Fruit fly (Drosophila melanogaster): ENCODE data around the gene CG4199.

Gene CG4199

DNA sequence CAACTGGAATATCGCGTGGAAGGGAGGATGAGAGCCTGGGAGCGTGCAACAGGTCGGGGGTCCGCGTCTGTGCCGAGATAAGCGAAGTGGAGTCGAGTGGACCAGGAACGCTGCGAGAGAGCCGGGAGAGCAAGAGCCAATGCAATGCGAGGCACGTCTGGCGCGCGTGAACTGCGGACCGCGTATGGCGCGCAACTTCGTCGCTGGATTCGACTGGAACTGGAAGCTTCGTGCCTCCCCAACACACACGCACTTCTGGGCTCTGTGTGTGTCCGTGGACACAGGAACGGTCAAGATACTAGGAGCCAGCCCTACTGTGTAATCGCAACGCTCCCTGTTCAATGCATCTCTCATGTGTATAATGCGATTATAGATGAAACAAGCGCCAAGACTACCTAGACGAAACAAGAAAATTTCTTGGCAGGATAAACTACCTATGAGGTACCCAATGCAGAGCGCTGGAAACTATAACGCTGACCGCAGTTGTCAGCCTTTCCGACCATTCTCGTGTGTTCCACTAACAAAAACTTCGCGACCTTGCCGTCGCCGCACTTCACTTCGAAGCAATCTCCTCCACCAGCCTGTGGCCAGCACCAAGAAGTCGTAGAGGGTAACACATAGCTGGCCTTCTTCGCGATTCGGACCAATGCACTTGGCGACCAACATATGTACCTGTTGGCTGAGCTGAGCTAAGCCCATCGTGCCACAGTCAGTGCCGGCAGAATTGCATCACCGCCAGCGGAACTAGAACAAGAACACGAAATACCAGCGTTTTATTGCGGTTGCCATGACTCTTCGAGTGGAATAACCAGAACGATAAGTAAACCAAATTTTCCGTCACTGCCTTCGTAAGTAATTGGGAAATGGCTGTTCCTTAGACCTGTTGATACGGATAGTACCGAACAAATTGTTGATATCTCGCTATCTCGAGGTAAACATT is 1.1 kb downstream of the CG4199 start, which contains the start of gene Rtca (continued):
- TF ChIP-seq oc (tag; optimal IDR thresholded peaks at IDR 0.05) (no peak), lmd (GFP tag; IDR thresholded peaks at IDR 0.05) (peak; percentile 75), schlank (tag; optimal IDR thresholded peaks at IDR 0.05) (peak; percentile 43), CG3838 (GFP tag; optimal IDR thresholded peaks at IDR 0.05) (no peak), sim (GFP tag; IDR thresholded peaks at IDR 0.05) (no peak), cwo (GFP tag; optimal IDR thresholded peaks at IDR 0.05) (peak; percentile 73), toy (GFP tag; IDR thresholded peaks at IDR 0.05) (no peak), ranshi (GFP tag; IDR thresholded peaks at IDR 0.05) (peak; percentile 60), ab (GFP tag; optimal IDR thresholded peaks at IDR 0.05) (no peak), hth (optimal IDR thresholded peaks at IDR 0.05) (no peak), bigmax (GFP tag; optimal IDR thresholded peaks at IDR 0.05) (no peak), CG12744 (GFP tag; optimal IDR thresholded peaks at IDR 0.05) (peak; percentile 37), CoRest (tag; optimal IDR thresholded peaks at IDR 0.05) (peak; percentile 70), CG2120 (GFP tag; optimal IDR thresholded peaks at IDR 0.05) (peak; percentile 85), CG43689 (GFP tag; IDR thresholded peaks at IDR 0.05) (peak; percentile 51; the same call in 1 of the 2 replicates), CG6791 (GFP tag; IDR thresholded peaks at IDR 0.05; ENCODE audit: partially characterized antibody) (no peak), otp (GFP tag; IDR thresholded peaks at IDR 0.05) (peak; percentile 51; the same call in 1 of the 3 replicates), sens (GFP tag) (peak; percentile 84), prd (optimal IDR thresholded peaks at IDR 0.05) (no peak), prd (GFP tag; IDR thresholded peaks at IDR 0.05) (peak; percentile 74), Usf (GFP tag; optimal IDR thresholded peaks at IDR 0.05) (peak; percentile 18), Deaf1 (tag; optimal IDR thresholded peaks at IDR 0.05) (peak; percentile 92), cas (GFP tag; IDR thresholded peaks at IDR 0.05) (no peak), CG12942 (GFP tag; optimal IDR thresholded peaks at IDR 0.05) (peak; percentile 32), ham (GFP tag; IDR thresholded peaks at IDR 0.05) (no peak), ssp (GFP tag; IDR thresholded peaks at IDR 0.05) (0 out of 2 replicates have a peak, but pooled peaks have one; percentile 37), CG11085 (GFP tag; IDR thresholded peaks at IDR 0.05) (no peak), CG18619 (GFP tag; optimal IDR thresholded peaks at IDR 0.05) (peak; percentile 70), Hsf (GFP tag; optimal IDR thresholded peaks at IDR 0.05) (peak; percentile 71), CG1602 (GFP tag; optimal IDR thresholded peaks at IDR 0.05) (peak; percentile 42), salm (tag; optimal IDR thresholded peaks at IDR 0.05) (no peak), sens-2 (GFP tag; IDR thresholded peaks at IDR 0.05) (no peak), Dll (GFP tag; IDR thresholded peaks at IDR 0.05; ENCODE audit: partially characterized antibody) (no peak), disco-r (GFP tag; optimal IDR thresholded peaks at IDR 0.05) (no peak), amos (GFP tag; IDR thresholded peaks at IDR 0.05; ENCODE audit: partially characterized antibody) (peak; percentile 23; the same call in 1 of the 2 replicates), Doc3 (GFP tag; IDR thresholded peaks at IDR 0.05; ENCODE audit: partially characterized antibody) (no peak), GATAe (GFP tag; conservative IDR thresholded peaks at IDR 0.05) (no peak), gcm (GFP tag; optimal IDR thresholded peaks at IDR 0.05) (peak; percentile 39), E2f2 (GFP tag; IDR thresholded peaks at IDR 0.05) (peak; percentile 39; the same call in 1 of the 2 replicates), NC2α (GFP tag; optimal IDR thresholded peaks at IDR 0.05) (peak; percentile 38), CG6654 (GFP tag; optimal IDR thresholded peaks at IDR 0.05) (peak; percentile 43), CG9609 (GFP tag; optimal IDR thresholded peaks at IDR 0.05) (peak; percentile 74), bab2 (GFP tag; optimal IDR thresholded peaks at IDR 0.05) (peak; percentile 60), HmgZ (tag; optimal IDR thresholded peaks at IDR 0.05) (peak; percentile 71), PHDP (tag; optimal IDR thresholded peaks at IDR 0.05) (peak; percentile 66), Sox102F (GFP tag; optimal IDR thresholded peaks at IDR 0.05) (peak; percentile 56), CG17385 (GFP tag; optimal IDR thresholded peaks at IDR 0.05) (peak; percentile 63), CG30403 (GFP tag; optimal IDR thresholded peaks at IDR 0.05) (peak; percentile 75), klu (GFP tag; IDR thresholded peaks at IDR 0.05) (peak; percentile 39; the same call in 1 of the 2 replicates), Rx (GFP tag; IDR thresholded peaks at IDR 0.05) (no peak; the same call in 1 of the 2 replicates)

All from whole organism, embryonic.